Worm (Caenorhabditis elegans): ENCODE data around the gene cank-26.

DNA sequence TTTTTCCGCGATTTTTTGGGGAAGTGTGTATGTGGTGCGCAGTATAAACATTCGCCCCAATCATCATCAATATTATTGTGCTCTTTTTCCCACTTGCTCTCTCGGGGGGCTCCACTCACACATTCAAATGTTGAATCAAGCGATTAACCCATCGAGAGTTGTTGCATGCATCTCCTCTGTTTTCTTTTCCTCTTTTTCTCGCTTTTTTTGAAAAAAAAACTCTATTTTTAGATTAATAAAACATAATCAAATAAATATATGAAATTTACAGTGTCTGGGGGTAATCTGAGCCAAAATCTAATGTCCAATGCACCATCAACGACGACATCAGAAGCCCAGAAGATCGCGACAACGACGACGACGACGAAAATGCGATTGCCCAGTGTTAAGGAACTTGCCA lies 29.7 kb upstream of the cank-26 start, which contains the start of gene ephx-1:
- TF ChIP-seq ama-1 (optimal IDR thresholded peaks at IDR 0.05) (no peak), hmg-4 (GFP tag; optimal IDR thresholded peaks at IDR 0.05) (no peak), flt-1 (GFP tag; IDR thresholded peaks at IDR 0.05) (no peak), ceh-36 (tag; optimal IDR thresholded peaks at IDR 0.05) (no peak), aly-1 (tag; optimal IDR thresholded peaks at IDR 0.05) (no peak), tbx-37 (GFP tag; conservative IDR thresholded peaks at IDR 0.05) (no peak)
